Fruit fly (Drosophila melanogaster): ENCODE measurements around the gene RpS19b.

DNA sequence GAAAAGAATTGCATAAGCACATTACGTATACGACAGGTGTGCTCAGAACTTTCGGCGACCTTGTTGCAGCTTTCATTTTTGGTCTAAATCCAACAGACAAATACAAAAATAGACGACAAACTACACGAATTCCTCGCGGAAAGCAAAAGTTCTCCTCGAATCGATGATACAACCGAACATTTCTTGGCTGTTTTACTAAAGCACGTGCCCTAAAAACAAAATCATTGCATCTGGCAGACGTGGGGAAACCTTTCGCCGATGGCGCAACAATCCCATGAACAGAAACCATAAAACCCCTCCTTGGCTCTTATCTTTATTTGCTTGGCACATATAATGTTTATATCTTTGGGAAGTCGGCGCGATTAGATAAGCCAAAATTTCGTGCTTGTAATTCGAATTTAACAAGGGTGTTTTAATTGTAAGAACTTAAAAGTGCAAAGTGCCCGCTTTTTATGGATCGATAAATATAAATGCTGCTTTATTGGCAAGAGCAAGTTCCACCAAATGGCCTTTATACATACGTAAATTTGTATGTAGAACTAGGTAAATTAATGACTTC is 5.3 kb upstream of the RpS19b start:
- no peak for TF ChIP-seq Pif1A (GFP tag; optimal IDR thresholded peaks at IDR 0.05)
- no peak for TF ChIP-seq CG34367 (tag; optimal IDR thresholded peaks at IDR 0.05)
- no peak for TF ChIP-seq D1 (tag; optimal IDR thresholded peaks at IDR 0.05)
- TF ChIP-seq CG32121 (GFP tag; IDR thresholded peaks at IDR 0.05) = no peak
- TF ChIP-seq CG14655 (GFP tag; optimal IDR thresholded peaks at IDR 0.05) = no peak
